Fruit fly (Drosophila melanogaster): ENCODE data around the gene mRpL11.

The mRpL11 gene

DNA sequence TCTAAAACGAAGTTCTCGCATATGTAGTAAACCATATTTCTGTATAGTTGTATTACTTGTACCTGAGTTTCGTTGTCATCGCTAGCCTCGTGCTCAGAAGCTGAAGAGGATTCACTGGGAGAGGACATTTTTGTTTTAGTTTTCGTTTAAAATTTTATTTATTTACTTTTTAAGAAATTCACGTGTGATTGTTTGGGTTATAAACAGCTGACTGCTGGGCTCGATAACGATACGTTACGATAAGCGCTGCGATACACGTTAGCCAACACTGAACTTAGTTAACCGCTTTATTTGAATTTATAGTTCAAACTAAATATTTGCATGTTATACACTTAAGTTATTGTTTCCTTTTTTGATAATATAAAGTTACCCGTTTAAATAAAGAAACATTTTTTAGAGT is 1.8 kb downstream of the mRpL11 start, which contains the start of gene CG8461 (continued):
- TF ChIP-seq kah (GFP tag; optimal IDR thresholded peaks at IDR 0.05) (no peak), B-H2 (GFP tag; optimal IDR thresholded peaks at IDR 0.05) (peak; percentile 35), mld (GFP tag; IDR thresholded peaks at IDR 0.05; ENCODE audit: partially characterized antibody) (no peak), Atf6 (GFP tag; IDR thresholded peaks at IDR 0.05) (no peak), CG12391 (tag; optimal IDR thresholded peaks at IDR 0.05) (no peak), Antp (GFP tag; optimal IDR thresholded peaks at IDR 0.05) (no peak), disco-r (GFP tag; optimal IDR thresholded peaks at IDR 0.05) (no peak), otp (GFP tag; IDR thresholded peaks at IDR 0.05) (no peak), HmgD (GFP tag; optimal IDR thresholded peaks at IDR 0.05) (no peak), vfl (GFP tag; optimal IDR thresholded peaks at IDR 0.05) (no peak), dmrt99B (tag; optimal IDR thresholded peaks at IDR 0.05) (no peak), CG9797 (GFP tag; optimal IDR thresholded peaks at IDR 0.05) (no peak), CG12071 (GFP tag; optimal IDR thresholded peaks at IDR 0.05) (no peak), lbe (GFP tag; optimal IDR thresholded peaks at IDR 0.05) (no peak), CG17568 (GFP tag; optimal IDR thresholded peaks at IDR 0.05) (peak; percentile 22), CG16813 (GFP tag; IDR thresholded peaks at IDR 0.05; ENCODE audit: partially characterized antibody) (peak; percentile 44; the same call in 1 of the 3 replicates), CG10274 (GFP tag; optimal IDR thresholded peaks at IDR 0.05) (no peak), cato (GFP tag; optimal IDR thresholded peaks at IDR 0.05; ENCODE audit: borderline replicate concordance) (no peak), CG15601 (tag; optimal IDR thresholded peaks at IDR 0.05) (no peak), ERR (GFP tag; optimal IDR thresholded peaks at IDR 0.05) (no peak), kni (GFP tag; optimal IDR thresholded peaks at IDR 0.05) (no peak), fd64A (GFP tag; optimal IDR thresholded peaks at IDR 0.05) (no peak), h (optimal IDR thresholded peaks at IDR 0.05) (no peak), CG7963 (GFP tag; IDR thresholded peaks at IDR 0.05; ENCODE audit: partially characterized antibody) (peak; percentile 74), E2f2 (GFP tag; IDR thresholded peaks at IDR 0.05) (peak; percentile 94), hth (optimal IDR thresholded peaks at IDR 0.05) (no peak), bbx (GFP tag; IDR thresholded peaks at IDR 0.05; ENCODE audit: partially characterized antibody) (peak; percentile 76), CG8944 (GFP tag; optimal IDR thresholded peaks at IDR 0.05) (no peak), CG10431 (GFP tag; optimal IDR thresholded peaks at IDR 0.05) (no peak), zen2 (GFP tag; IDR thresholded peaks at IDR 0.05; ENCODE audit: partially characterized antibody) (peak; percentile 62; the same call in 2 of the 3 replicates), BEAF-32 (GFP tag; optimal IDR thresholded peaks at IDR 0.05) (peak; percentile 42), CG7928 (GFP tag; optimal IDR thresholded peaks at IDR 0.05) (no peak), unc-4 (GFP tag; IDR thresholded peaks at IDR 0.05; ENCODE audit: partially characterized antibody) (peak; percentile 47; the same call in 1 of the 2 replicates), CG30403 (GFP tag; optimal IDR thresholded peaks at IDR 0.05) (no peak), Myb (GFP tag; optimal IDR thresholded peaks at IDR 0.05) (peak; percentile 56), Sox100B (GFP tag; optimal IDR thresholded peaks at IDR 0.05) (no peak), CG10979 (tag; optimal IDR thresholded peaks at IDR 0.05) (no peak), CG6254 (GFP tag; optimal IDR thresholded peaks at IDR 0.05) (no peak), CG1832 (GFP tag; optimal IDR thresholded peaks at IDR 0.05) (no peak), nerfin-2 (GFP tag; IDR thresholded peaks at IDR 0.05; ENCODE audit: partially characterized antibody) (0 out of 2 replicates have a peak, but pooled peaks have one; percentile 33), Eip74EF (GFP tag; optimal IDR thresholded peaks at IDR 0.05) (no peak), CG2889 (GFP tag; IDR thresholded peaks at IDR 0.05) (no peak), hkb (optimal IDR thresholded peaks at IDR 0.05) (no peak), hkb (GFP tag; IDR thresholded peaks at IDR 0.05) (no peak), NK7.1 (GFP tag; optimal IDR thresholded peaks at IDR 0.05) (no peak), CkIIα-i1 (GFP tag; IDR thresholded peaks at IDR 0.05) (no peak), pfk (GFP tag; optimal IDR thresholded peaks at IDR 0.05) (no peak), Dp (GFP tag; optimal IDR thresholded peaks at IDR 0.05) (peak; percentile 92), twi (tag; optimal IDR thresholded peaks at IDR 0.05) (no peak), insv (GFP tag; optimal IDR thresholded peaks at IDR 0.05) (no peak)

All from whole organism, embryonic.